Fruit fly (Drosophila melanogaster) whole organism, pupa: Measurements from ENCODE around the gene CG18557.

Experiments used
- CG12605 ChIP-seq: fragments of 200-800 bp; sonication (Bioruptor generic); IDR thresholded peaks from 2 replicates; pipeline ENCODE4 v1.3.6; 2022; ENCODE audit warnings: missing biosample characterization, missing genetic modification characterization
- CG34367 ChIP-seq: fragments of 200-800 bp; sonication (Bioruptor generic); optimal IDR thresholded peaks from 2 replicates; lab custom pipeline; 2018; ENCODE audit warnings: missing biosample characterization, mild to moderate bottlenecking, missing genetic modification characterization
- CG4496 ChIP-seq: fragments of 200-800 bp; sonication (Bioruptor generic); IDR thresholded peaks from 3 replicates; pipeline ENCODE4 v1.3.6; 2022; ENCODE audit warnings: missing biosample characterization, missing genetic modification characterization
- CG8301 ChIP-seq: fragments of 200-800 bp; sonication (Bioruptor generic); optimal IDR thresholded peaks from 2 replicates; lab custom pipeline; 2018; ENCODE audit warnings: missing biosample characterization, mild to moderate bottlenecking, missing genetic modification characterization
- CG9948 ChIP-seq: fragments of 200-800 bp; sonication (Bioruptor generic); optimal IDR thresholded peaks from 2 replicates; lab custom pipeline; 2018; ENCODE audit warnings: missing biosample characterization, mild to moderate bottlenecking, missing genetic modification characterization, moderate library complexity
- D1 ChIP-seq: fragments of 200-800 bp; sonication (Bioruptor generic); optimal IDR thresholded peaks from 2 replicates; lab custom pipeline; 2018; ENCODE audit warnings: missing biosample characterization, mild to moderate bottlenecking, missing genetic modification characterization, moderate library complexity
- Pif1B ChIP-seq: fragments of 200-800 bp; sonication (Bioruptor generic); optimal IDR thresholded peaks from 3 replicates; lab custom pipeline; 2016; ENCODE audit warnings: missing biosample characterization, missing genetic modification characterization
- rn ChIP-seq: fragments of 200-800 bp; sonication (Bioruptor generic); IDR thresholded peaks from 2 replicates; pipeline ENCODE4 v1.3.6; 2022; ENCODE audit warnings: missing biosample characterization, missing genetic modification characterization

dm6 chr2L:2862621-2862962 lies 17.1 kb upstream of the CG18557 start:
- TF ChIP-seq D1 (tag; lab: Kevin White, UChicago), result no peak
- TF ChIP-seq CG8301 (tag; lab: Kevin White, UChicago), result no peak
- TF ChIP-seq CG9948 (tag; lab: Kevin White, UChicago), result no peak
- TF ChIP-seq CG34367, result no peak
- no peak for TF ChIP-seq rn (GFP tag; lab: Robert Waterston, UW)
- TF ChIP-seq CG4496 (GFP tag; lab: Robert Waterston, UW), result no peak
- TF ChIP-seq CG12605, result no peak
- no peak for TF ChIP-seq Pif1B (GFP tag; lab: Kevin White, UChicago)
